Fruit fly (Drosophila melanogaster): ENCODE measurements around the gene RpL28.

RpL28 gene

DNA sequence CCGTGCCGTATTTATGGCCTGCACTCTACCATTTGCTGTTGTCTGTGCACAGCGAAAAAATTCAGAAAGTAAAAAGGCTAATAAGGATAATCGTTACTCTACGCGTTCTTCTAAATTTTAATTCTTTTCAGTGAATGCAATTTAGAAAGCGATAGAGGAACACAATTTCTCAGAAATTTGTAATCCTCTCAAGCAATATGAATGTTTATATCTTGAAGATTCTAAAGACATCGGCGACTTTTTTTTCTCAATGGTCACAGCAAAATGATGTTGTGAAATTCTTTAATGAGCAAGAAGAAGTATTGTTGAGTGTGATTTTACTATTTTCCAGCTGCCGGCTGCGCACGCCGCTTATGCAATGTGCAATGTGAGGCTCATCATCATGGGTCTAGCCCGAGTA lies 30.1 kb upstream of the RpL28 start:
- no peak for TF ChIP-seq Vsx2 (GFP tag; optimal IDR thresholded peaks at IDR 0.05; ENCODE audit: partially characterized antibody)
- no peak for TF ChIP-seq jim (GFP tag; optimal IDR thresholded peaks at IDR 0.05)
- no peak for TF ChIP-seq HLH106 (tag; optimal IDR thresholded peaks at IDR 0.05)
- no peak for TF ChIP-seq psq (GFP tag; optimal IDR thresholded peaks at IDR 0.05)
- no peak for TF ChIP-seq lola (GFP tag; optimal IDR thresholded peaks at IDR 0.05)
- no peak for TF ChIP-seq fru (GFP tag; optimal IDR thresholded peaks at IDR 0.05)
- no peak for TF ChIP-seq woc (GFP tag; optimal IDR thresholded peaks at IDR 0.05)
- TF ChIP-seq usp (GFP tag; optimal IDR thresholded peaks at IDR 0.05): no peak
- TF ChIP-seq sage (GFP tag; optimal IDR thresholded peaks at IDR 0.05): no peak
- no peak for TF ChIP-seq OdsH (GFP tag; optimal IDR thresholded peaks at IDR 0.05)
- no peak for TF ChIP-seq GATAd (GFP tag; optimal IDR thresholded peaks at IDR 0.05)
- no peak for TF ChIP-seq CrebA (GFP tag; optimal IDR thresholded peaks at IDR 0.05; ENCODE audit: borderline replicate concordance)
- no peak for TF ChIP-seq sv (GFP tag; optimal IDR thresholded peaks at IDR 0.05)
- no peak for TF ChIP-seq Abd-B (GFP tag; optimal IDR thresholded peaks at IDR 0.05)
- no peak for TF ChIP-seq h (GFP tag; optimal IDR thresholded peaks at IDR 0.05)
- TF ChIP-seq Mio (GFP tag; optimal IDR thresholded peaks at IDR 0.05): no peak
- TF ChIP-seq rgr (GFP tag; optimal IDR thresholded peaks at IDR 0.05): no peak
- no peak for TF ChIP-seq Hr78 (GFP tag; optimal IDR thresholded peaks at IDR 0.05)
- TF ChIP-seq CG9705 (GFP tag; optimal IDR thresholded peaks at IDR 0.05): no peak
- TF ChIP-seq brk (GFP tag; optimal IDR thresholded peaks at IDR 0.05): no peak

dm6 chr3L:3251659-3252490 lies 29.1 kb upstream of the RpL28 start:
- TF ChIP-seq pan (optimal IDR thresholded peaks at IDR 0.05) (no peak), Hr78 (GFP tag; optimal IDR thresholded peaks at IDR 0.05) (no peak), sv (GFP tag; optimal IDR thresholded peaks at IDR 0.05) (no peak), CG32264 (GFP tag; optimal IDR thresholded peaks at IDR 0.05) (no peak), HLH106 (tag; optimal IDR thresholded peaks at IDR 0.05) (no peak), woc (GFP tag; optimal IDR thresholded peaks at IDR 0.05) (peak; percentile 26), lola (GFP tag; optimal IDR thresholded peaks at IDR 0.05) (no peak), psq (GFP tag; optimal IDR thresholded peaks at IDR 0.05) (peak; percentile 74), OdsH (GFP tag; optimal IDR thresholded peaks at IDR 0.05) (no peak), h (GFP tag; optimal IDR thresholded peaks at IDR 0.05) (peak; percentile 27), Abd-B (GFP tag; optimal IDR thresholded peaks at IDR 0.05) (no peak), Myc (optimal IDR thresholded peaks at IDR 0.05) (no peak), tai (GFP tag; optimal IDR thresholded peaks at IDR 0.05) (peak; percentile 29), CG9705 (GFP tag; optimal IDR thresholded peaks at IDR 0.05) (no peak), Dif (GFP tag; optimal IDR thresholded peaks at IDR 0.05; ENCODE audit: partially characterized antibody) (no peak), Dfd (GFP tag; optimal IDR thresholded peaks at IDR 0.05) (no peak), dmrt93B (GFP tag; optimal IDR thresholded peaks at IDR 0.05) (no peak), dl (GFP tag; optimal IDR thresholded peaks at IDR 0.05; ENCODE audit: insufficient read depth in 1 of 2, partially characterized antibody in 2 of 2) (no peak), Hnf4 (GFP tag; optimal IDR thresholded peaks at IDR 0.05) (peak; percentile 70), dsf (GFP tag; optimal IDR thresholded peaks at IDR 0.05; ENCODE audit: borderline replicate concordance) (peak; percentile 40), usp (GFP tag; optimal IDR thresholded peaks at IDR 0.05) (no peak), Rel (GFP tag; optimal IDR thresholded peaks at IDR 0.05) (no peak), Rel (tag; optimal IDR thresholded peaks at IDR 0.05) (peak; percentile 29), brk (GFP tag; optimal IDR thresholded peaks at IDR 0.05) (peak; percentile 79), ey (GFP tag; optimal IDR thresholded peaks at IDR 0.05) (no peak), br (GFP tag; optimal IDR thresholded peaks at IDR 0.05) (peak; percentile 35), GATAd (GFP tag; optimal IDR thresholded peaks at IDR 0.05) (peak; percentile 16), Jra (GFP tag; optimal IDR thresholded peaks at IDR 0.05) (peak; percentile 41), Sp1 (GFP tag; optimal IDR thresholded peaks at IDR 0.05) (no peak), Mio (GFP tag; optimal IDR thresholded peaks at IDR 0.05) (no peak), foxo (GFP tag; optimal IDR thresholded peaks at IDR 0.05) (no peak), CrebA (GFP tag; optimal IDR thresholded peaks at IDR 0.05; ENCODE audit: borderline replicate concordance) (peak; percentile 62), jim (GFP tag; optimal IDR thresholded peaks at IDR 0.05) (no peak), Hr83 (GFP tag; optimal IDR thresholded peaks at IDR 0.05; ENCODE audit: poor library complexity, severe bottlenecking) (peak; percentile 18), Vsx2 (GFP tag; optimal IDR thresholded peaks at IDR 0.05; ENCODE audit: partially characterized antibody) (peak; percentile 24), sage (GFP tag; optimal IDR thresholded peaks at IDR 0.05) (no peak), fru (GFP tag; optimal IDR thresholded peaks at IDR 0.05) (peak; percentile 26), rgr (GFP tag; optimal IDR thresholded peaks at IDR 0.05) (peak; percentile 1), N (GFP tag; optimal IDR thresholded peaks at IDR 0.05) (no peak)
